Worm (Caenorhabditis elegans): Measurements from ENCODE around the gene H06I04.3.

H06I04.3 gene

DNA sequence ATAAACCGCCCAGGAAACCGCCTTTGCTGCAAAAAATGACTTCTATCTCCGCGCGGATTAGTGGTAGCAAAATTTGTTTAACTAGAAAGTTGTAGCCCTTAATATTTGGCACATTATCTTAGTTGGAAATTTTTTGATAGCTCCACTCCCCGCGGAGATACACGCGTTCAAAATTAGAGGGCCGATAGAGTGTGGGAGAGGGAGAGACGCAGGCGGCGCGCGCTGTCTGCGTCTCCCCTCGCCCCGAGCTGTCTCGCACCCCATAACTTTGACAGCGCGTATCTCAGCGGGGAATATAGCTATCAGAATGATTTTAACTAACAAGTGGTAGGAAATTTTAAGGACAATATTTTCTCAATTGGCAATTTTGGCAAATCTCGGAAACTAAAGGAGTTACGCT, 7.2 kb upstream of the H06I04.3 start:
- TF ChIP-seq irx-1 (tag; optimal IDR thresholded peaks at IDR 0.05) (no peak), efl-1 (optimal IDR thresholded peaks at IDR 0.05) (no peak), efl-1 (GFP tag; optimal IDR thresholded peaks at IDR 0.05 in 1 of 2) (no peak), swsn-7 (tag; optimal IDR thresholded peaks at IDR 0.05) (no peak), unc-86 (tag; optimal IDR thresholded peaks at IDR 0.05) (no peak), nhr-85 (tag) (no peak), skn-1 (tag; optimal IDR thresholded peaks at IDR 0.05) (no peak)

- no peak for TF ChIP-seq unc-86 (tag; optimal IDR thresholded peaks at IDR 0.05)
- no peak for TF ChIP-seq lin-13 (GFP tag; optimal IDR thresholded peaks at IDR 0.05)
- TF ChIP-seq nhr-11 (tag; optimal IDR thresholded peaks at IDR 0.05), result no peak
- no peak for TF ChIP-seq hpl-2 (GFP tag; optimal IDR thresholded peaks at IDR 0.05)
- no peak for TF ChIP-seq aly-2 (tag; optimal IDR thresholded peaks at IDR 0.05)
- TF ChIP-seq nhr-47 (tag; optimal IDR thresholded peaks at IDR 0.05), result no peak
- no peak for TF ChIP-seq pax-3 (tag; optimal IDR thresholded peaks at IDR 0.05)
- no peak for TF ChIP-seq tbx-2 (tag; optimal IDR thresholded peaks at IDR 0.05)
- no peak for TF ChIP-seq lin-35 (GFP tag; optimal IDR thresholded peaks at IDR 0.05)
- no peak for TF ChIP-seq nhr-12 (tag; optimal IDR thresholded peaks at IDR 0.05)
- no peak for TF ChIP-seq lin-39 (tag; optimal IDR thresholded peaks at IDR 0.05)
- no peak for TF ChIP-seq aha-1 (tag; optimal IDR thresholded peaks at IDR 0.05)
- no peak for TF ChIP-seq sox-4 (tag; optimal IDR thresholded peaks at IDR 0.05)
- TF ChIP-seq fkh-8 (tag; optimal IDR thresholded peaks at IDR 0.05), result no peak
- no peak for TF ChIP-seq unc-62 (GFP tag; optimal IDR thresholded peaks at IDR 0.05)
- TF ChIP-seq elt-2 (tag; optimal IDR thresholded peaks at IDR 0.05), result no peak
- TF ChIP-seq xbp-1 (tag; optimal IDR thresholded peaks at IDR 0.05), result no peak
These were observed 6.8 kb upstream of the H06I04.3 start for ce11 chrIII:3063565-3063964.

ce11 chrIII:3063999-3064398, 6.3 kb upstream of the H06I04.3 start, which contains the start of gene H06I04.6:
TSS of gene H06I04.6 (minus strand) at chrIII:3064343.
- no peak for TF ChIP-seq nhr-90 (tag; optimal IDR thresholded peaks at IDR 0.05; ENCODE audit: poor library complexity)
- TF ChIP-seq efl-1 (optimal IDR thresholded peaks at IDR 0.05), result no peak
- TF ChIP-seq efl-1 (GFP tag; optimal IDR thresholded peaks at IDR 0.05 in 1 of 2), result no peak
- TF ChIP-seq irx-1 (tag; optimal IDR thresholded peaks at IDR 0.05), result no peak

- TF ChIP-seq ceh-82 (tag; optimal IDR thresholded peaks at IDR 0.05) (no peak), nhr-28 (tag; optimal IDR thresholded peaks at IDR 0.05) (no peak), lin-35 (GFP tag; optimal IDR thresholded peaks at IDR 0.05) (no peak), aly-2 (tag; optimal IDR thresholded peaks at IDR 0.05) (no peak), rnt-1 (tag; optimal IDR thresholded peaks at IDR 0.05) (no peak), pag-3 (tag; optimal IDR thresholded peaks at IDR 0.05; ENCODE audit: borderline replicate concordance, insufficient read depth) (no peak), jun-1 (tag; optimal IDR thresholded peaks at IDR 0.05) (no peak), nhr-12 (tag; optimal IDR thresholded peaks at IDR 0.05) (no peak), tlp-1 (tag; optimal IDR thresholded peaks at IDR 0.05) (no peak), ces-1 (GFP tag; optimal IDR thresholded peaks at IDR 0.05) (no peak), nhr-47 (tag; optimal IDR thresholded peaks at IDR 0.05) (no peak), fkh-8 (tag; optimal IDR thresholded peaks at IDR 0.05) (no peak), efl-3 (GFP tag; optimal IDR thresholded peaks at IDR 0.05) (no peak), nhr-76 (tag; optimal IDR thresholded peaks at IDR 0.05) (no peak), snu-23 (GFP tag; optimal IDR thresholded peaks at IDR 0.05) (no peak)
These were observed 5.8 kb upstream of the H06I04.3 start for ce11 chrIII:3064566-3064965.

ce11 chrIII:3065876-3066509, 4.3 kb upstream of the H06I04.3 start:
- TF ChIP-seq alr-1 (tag; optimal IDR thresholded peaks at IDR 0.05; ENCODE audit: borderline replicate concordance), result no peak
- TF ChIP-seq aly-2 (tag; optimal IDR thresholded peaks at IDR 0.05), result no peak
- TF ChIP-seq ceh-8 (GFP tag; optimal IDR thresholded peaks at IDR 0.05), result no peak
- TF ChIP-seq aha-1 (tag; optimal IDR thresholded peaks at IDR 0.05), result no peak
- peak in 2 of 3 experiments; percentile 10 to 32 for TF ChIP-seq ceh-82 (tag; optimal IDR thresholded peaks at IDR 0.05)
- TF ChIP-seq lin-39 (tag; optimal IDR thresholded peaks at IDR 0.05), result no peak
- no peak for TF ChIP-seq pqm-1 (tag; optimal IDR thresholded peaks at IDR 0.05)
- TF ChIP-seq nhr-84 (tag; optimal IDR thresholded peaks at IDR 0.05), result no peak
- peak in 2 of 6 experiments; percentile 18 to 34 for TF ChIP-seq elt-3 (tag; optimal IDR thresholded peaks at IDR 0.05)
- TF ChIP-seq pag-3 (tag; optimal IDR thresholded peaks at IDR 0.05; ENCODE audit: borderline replicate concordance, insufficient read depth), result no peak
- TF ChIP-seq C34B4.2 (tag; optimal IDR thresholded peaks at IDR 0.05), result no peak
- TF ChIP-seq lin-13 (GFP tag; optimal IDR thresholded peaks at IDR 0.05), result peak; percentile 41
- no peak for TF ChIP-seq ets-5 (GFP tag; IDR thresholded peaks at IDR 0.05)
- TF ChIP-seq F16B12.6 (tag; optimal IDR thresholded peaks at IDR 0.05), result no peak
- TF ChIP-seq ama-1 (optimal IDR thresholded peaks at IDR 0.05), result no peak
- no peak for TF ChIP-seq Y116A8C.19 (tag; optimal IDR thresholded peaks at IDR 0.05; ENCODE audit: borderline replicate concordance)
- no peak for TF ChIP-seq sptf-1 (tag; optimal IDR thresholded peaks at IDR 0.05)
- peak; percentile 52 for TF ChIP-seq mep-1 (tag; optimal IDR thresholded peaks at IDR 0.05)
- peak; percentile 55 for TF ChIP-seq nhr-47 (tag; optimal IDR thresholded peaks at IDR 0.05)

All from whole organism, L1 larva.